Fruit fly (Drosophila melanogaster) whole organism, embryonic: ENCODE data around the gene CG14300.
A peak's percentile ranks its signal among the peaks of the same experiment; 100 is the strongest.

Experiments used
- CG10431 ChIP-seq: fragments of 200-800 bp; sonication (Bioruptor generic); optimal IDR thresholded peaks from 3 replicates; lab custom pipeline; 2018; ENCODE audit warnings: missing biosample characterization, mild to moderate bottlenecking, missing genetic modification characterization
- CG10565 ChIP-seq: fragments of 200-800 bp; sonication (Bioruptor generic); optimal IDR thresholded peaks from 3 replicates; lab custom pipeline; 2016; ENCODE audit warnings: missing biosample characterization, mild to moderate bottlenecking, missing genetic modification characterization
- CG12744 ChIP-seq: fragments of 200-800 bp; sonication (Bioruptor generic); optimal IDR thresholded peaks from 2 replicates; lab custom pipeline; 2016; ENCODE audit warnings: missing biosample characterization, missing genetic modification characterization
- CG13624 ChIP-seq: fragments of 200-800 bp; sonication (Bioruptor generic); optimal IDR thresholded peaks from 2 replicates; lab custom pipeline; 2016; ENCODE audit warnings: missing biosample characterization, missing genetic modification characterization
- CG15073 ChIP-seq: fragments of 200-800 bp; sonication (Bioruptor generic); optimal IDR thresholded peaks from 2 replicates; lab custom pipeline; 2016; ENCODE audit warnings: missing biosample characterization, missing genetic modification characterization
- CG15269 ChIP-seq: fragments of 200-800 bp; sonication (Bioruptor generic); optimal IDR thresholded peaks from 2 replicates; lab custom pipeline; 2018; ENCODE audit warnings: missing biosample characterization, mild to moderate bottlenecking, missing genetic modification characterization, moderate library complexity
- CG15479 ChIP-seq: fragments of 200-800 bp; sonication (Bioruptor generic); optimal IDR thresholded peaks from 3 replicates; lab custom pipeline; 2019; ENCODE audit warnings: missing biosample characterization, mild to moderate bottlenecking, missing genetic modification characterization, moderate library complexity
- CG15696 ChIP-seq: fragments of 200-800 bp; sonication (Bioruptor generic); optimal IDR thresholded peaks from 2 replicates; lab custom pipeline; 2019; ENCODE audit warnings: missing biosample characterization, mild to moderate bottlenecking, missing genetic modification characterization, moderate library complexity
- CG2129 ChIP-seq: fragments of 200-800 bp; sonication (Bioruptor generic); IDR thresholded peaks from 2 replicates; pipeline ENCODE4 v1.3.6; 2022; ENCODE audit warnings: missing biosample characterization, missing genetic modification characterization; ENCODE audit not compliant: partially characterized antibody
- CG2712 ChIP-seq: fragments of 200-800 bp; optimal IDR thresholded peaks from 3 replicates; lab custom pipeline; 2019; ENCODE audit warnings: missing biosample characterization, mild to moderate bottlenecking, missing genetic modification characterization, moderate library complexity
- CG32532 ChIP-seq: fragments of 200-800 bp; sonication (Bioruptor generic); IDR thresholded peaks from 2 replicates; pipeline ENCODE4 v1.3.6; 2022; ENCODE audit warnings: missing biosample characterization, missing genetic modification characterization
- CG34376 ChIP-seq: fragments of 200-800 bp; sonication (Bioruptor generic); optimal IDR thresholded peaks from 2 replicates; lab custom pipeline; 2018; ENCODE audit warnings: missing biosample characterization, mild to moderate bottlenecking, missing genetic modification characterization
- CG4854 ChIP-seq: fragments of 200-800 bp; sonication (Bioruptor generic); optimal IDR thresholded peaks from 2 replicates; lab custom pipeline; 2016; ENCODE audit warnings: missing biosample characterization, missing genetic modification characterization, inconsistent platforms
- CG5180 ChIP-seq: fragments of 200-800 bp; sonication (Bioruptor generic); optimal IDR thresholded peaks from 3 replicates; lab custom pipeline; 2017; ENCODE audit warnings: missing biosample characterization, missing genetic modification characterization, mild to moderate bottlenecking, moderate library complexity, missing genetic modification reagents
- CG6654 ChIP-seq: fragments of 200-800 bp; sonication (Bioruptor generic); optimal IDR thresholded peaks from 2 replicates; lab custom pipeline; 2017; ENCODE audit warnings: missing biosample characterization, mild to moderate bottlenecking, missing genetic modification characterization
- CG6689 ChIP-seq: fragments of 200-800 bp; sonication (Bioruptor generic); IDR thresholded peaks from 2 replicates; pipeline ENCODE4 v1.3.6; 2022; ENCODE audit warnings: missing biosample characterization, missing genetic modification characterization
- CG7928 ChIP-seq: fragments of 200-800 bp; sonication (Bioruptor generic); optimal IDR thresholded peaks from 2 replicates; lab custom pipeline; 2017; ENCODE audit warnings: missing biosample characterization, mild to moderate bottlenecking, missing genetic modification characterization
- CG9215 ChIP-seq: fragments of 200-800 bp; sonication (Bioruptor generic); IDR thresholded peaks from 2 replicates; pipeline ENCODE4 v1.3.6; 2022; ENCODE audit warnings: missing biosample characterization, missing genetic modification characterization
- CG9609 ChIP-seq: fragments of 200-800 bp; sonication (Bioruptor generic); optimal IDR thresholded peaks from 3 replicates; lab custom pipeline; 2016; ENCODE audit warnings: missing biosample characterization, missing genetic modification characterization
- CG9932 ChIP-seq: fragments of 200-800 bp; sonication (Bioruptor generic); IDR thresholded peaks from 2 replicates; pipeline ENCODE4 v1.3.6; 2022; ENCODE audit warnings: missing biosample characterization, missing genetic modification characterization
- D ChIP-seq, 2 experiments: fragments of 200-800 bp in 1 of 2; fragments of >200 bp in 1 of 2; sonication (Bioruptor generic) in 1 of 2; optimal IDR thresholded peaks; 2 replicates in 1 of 2; 3 replicates in 1 of 2; lab custom pipeline; 2017; ENCODE audit warnings: mild to moderate bottlenecking in 1 of 2, missing biosample characterization in 1 of 2, missing genetic modification characterization in 1 of 2, missing genetic modification reagents in 1 of 2
- D19A ChIP-seq: fragments of 200-800 bp; optimal IDR thresholded peaks from 3 replicates; lab custom pipeline; 2019; ENCODE audit warnings: missing biosample characterization, mild to moderate bottlenecking, missing genetic modification characterization, moderate library complexity
- D19B ChIP-seq: fragments of 200-800 bp; sonication (Bioruptor generic); optimal IDR thresholded peaks from 2 replicates; lab custom pipeline; 2017; ENCODE audit warnings: missing biosample characterization, mild to moderate bottlenecking, missing genetic modification characterization
- ERR ChIP-seq: fragments of 200-800 bp; sonication (Bioruptor generic); optimal IDR thresholded peaks from 2 replicates; lab custom pipeline; 2016; ENCODE audit warnings: missing biosample characterization, missing genetic modification characterization
- Fer3 ChIP-seq: fragments of 200-800 bp; sonication (Bioruptor generic); optimal IDR thresholded peaks from 2 replicates; lab custom pipeline; 2018; ENCODE audit warnings: missing biosample characterization, mild to moderate bottlenecking, missing genetic modification characterization, moderate library complexity
- Gug ChIP-seq: fragments of 200-800 bp; sonication (Bioruptor generic); IDR thresholded peaks from 4 replicates; pipeline ENCODE4 v1.3.6; 2022; ENCODE audit warnings: missing biosample characterization, missing genetic modification characterization
- Hmr ChIP-seq: fragments of 200-800 bp; sonication (Bioruptor generic); optimal IDR thresholded peaks from 3 replicates; lab custom pipeline; 2017; ENCODE audit warnings: mild to moderate bottlenecking, missing biosample characterization, missing genetic modification reagents, missing genetic modification characterization
- Hr39 ChIP-seq: fragments of >200 bp; optimal IDR thresholded peaks from 2 replicates; lab custom pipeline; 2017
- Mad ChIP-seq: fragments of 200-800 bp; sonication (Bioruptor generic); optimal IDR thresholded peaks from 2 replicates; lab custom pipeline; 2016; ENCODE audit warnings: missing biosample characterization, missing genetic modification characterization
- Mes4 ChIP-seq: fragments of 200-800 bp; sonication (Bioruptor generic); optimal IDR thresholded peaks from 2 replicates; lab custom pipeline; 2016; ENCODE audit warnings: missing biosample characterization, missing genetic modification characterization
- Nf-YC ChIP-seq: fragments of 200-800 bp; optimal IDR thresholded peaks from 3 replicates; lab custom pipeline; 2019; ENCODE audit warnings: missing biosample characterization, mild to moderate bottlenecking, missing genetic modification characterization, moderate library complexity
- Sry-δ ChIP-seq: fragments of 200-800 bp; sonication (Bioruptor generic); optimal IDR thresholded peaks from 2 replicates; lab custom pipeline; 2016; ENCODE audit warnings: missing biosample characterization, missing genetic modification characterization
- ase ChIP-seq: fragments of 200-800 bp; sonication (Bioruptor generic); IDR thresholded peaks from 3 replicates; pipeline ENCODE4 v1.3.6; 2022; ENCODE audit warnings: missing biosample characterization, missing genetic modification characterization
- chif ChIP-seq, 2 experiments: fragments of 200-800 bp; sonication (Bioruptor generic); optimal IDR thresholded peaks; 3 replicates each; lab custom pipeline; 2016; ENCODE audit warnings: missing biosample characterization in 2 of 2, missing genetic modification characterization in 2 of 2
- dm ChIP-seq: fragments of 200-800 bp; sonication (Bioruptor generic); optimal IDR thresholded peaks from 3 replicates; lab custom pipeline; 2016; ENCODE audit warnings: missing biosample characterization, missing genetic modification characterization
- dysf ChIP-seq: fragments of 200-800 bp; sonication (Bioruptor generic); IDR thresholded peaks from 3 replicates; pipeline ENCODE4 v1.3.6; 2022; ENCODE audit warnings: missing biosample characterization, missing genetic modification characterization
- ems ChIP-seq: fragments of 200-800 bp; sonication (Bioruptor generic); optimal IDR thresholded peaks from 3 replicates; lab custom pipeline; 2016; ENCODE audit warnings: missing biosample characterization, missing genetic modification characterization
- jing ChIP-seq: fragments of 200-800 bp; sonication (Bioruptor generic); optimal IDR thresholded peaks from 2 replicates; lab custom pipeline; 2018; ENCODE audit warnings: missing biosample characterization, mild to moderate bottlenecking, missing genetic modification characterization
- knrl ChIP-seq: fragments of 200-800 bp; sonication (Bioruptor generic); IDR thresholded peaks from 3 replicates; pipeline ENCODE4 v1.3.6; 2022; ENCODE audit warnings: missing biosample characterization, missing genetic modification characterization; ENCODE audit not compliant: partially characterized antibody
- nmo ChIP-seq: fragments of 200-800 bp; sonication (Bioruptor generic); optimal IDR thresholded peaks from 2 replicates; lab custom pipeline; 2018; ENCODE audit warnings: missing biosample characterization, mild to moderate bottlenecking, missing genetic modification characterization, moderate library complexity
- phol ChIP-seq: fragments of 200-800 bp; sonication (Bioruptor generic); optimal IDR thresholded peaks from 3 replicates; lab custom pipeline; 2018; ENCODE audit warnings: missing biosample characterization, mild to moderate bottlenecking, missing genetic modification characterization, moderate library complexity
- prd ChIP-seq, 3 experiments: fragments of >200 bp in 2 of 3; fragments of 200-800 bp in 1 of 3; sonication (Bioruptor generic) in 1 of 3; optimal IDR thresholded peaks in 2 of 3; IDR thresholded peaks in 1 of 3; 2 replicates in 2 of 3; 3 replicates in 1 of 3; pipeline versions ENCODE4 v1.3.6 to Lab custom; 2017 to 2022; ENCODE audit warnings: missing biosample characterization in 1 of 3, missing genetic modification characterization in 1 of 3
- repo ChIP-seq: fragments of 200-800 bp; sonication (Bioruptor generic); optimal IDR thresholded peaks from 2 replicates; lab custom pipeline; 2016; ENCODE audit warnings: missing biosample characterization, missing genetic modification characterization
- sens ChIP-seq: fragments of 200-800 bp; sonication (Bioruptor generic); peaks from one replicate; lab custom pipeline; 2016; ENCODE audit warnings: missing biosample characterization, missing genetic modification characterization
- sqz ChIP-seq: fragments of 200-800 bp; sonication (Bioruptor generic); optimal IDR thresholded peaks from 3 replicates; lab custom pipeline; 2018; ENCODE audit warnings: missing biosample characterization, mild to moderate bottlenecking, missing genetic modification characterization
- tgo ChIP-seq: fragments of 200-800 bp; sonication (Bioruptor generic); IDR thresholded peaks from 3 replicates; pipeline ENCODE4 v1.3.6; 2022; ENCODE audit warnings: missing biosample characterization, missing genetic modification characterization
- tna ChIP-seq: fragments of 200-800 bp; sonication (Bioruptor generic); IDR thresholded peaks from 2 replicates; pipeline ENCODE4 v1.3.6; 2022; ENCODE audit warnings: missing biosample characterization, missing genetic modification characterization; ENCODE audit not compliant: partially characterized antibody
- toy ChIP-seq: fragments of 200-800 bp; sonication (Bioruptor generic); IDR thresholded peaks from 2 replicates; pipeline ENCODE4 v1.3.6; 2022; ENCODE audit warnings: missing biosample characterization, missing genetic modification characterization
- trem ChIP-seq: fragments of 200-800 bp; optimal IDR thresholded peaks from 3 replicates; lab custom pipeline; 2019; ENCODE audit warnings: missing biosample characterization, mild to moderate bottlenecking, missing genetic modification characterization, moderate library complexity
- trh ChIP-seq: fragments of 200-800 bp; sonication (Bioruptor generic); optimal IDR thresholded peaks from 2 replicates; lab custom pipeline; 2016; ENCODE audit warnings: missing biosample characterization, missing genetic modification characterization
- wdn ChIP-seq: fragments of 200-800 bp; sonication (Bioruptor generic); IDR thresholded peaks from 2 replicates; pipeline ENCODE4 v1.3.6; 2022; ENCODE audit warnings: missing biosample characterization, missing genetic modification characterization

CG14300 gene

dm6 chr3R:18738086-18738485 is 44.6 kb upstream of the CG14300 start (continued):
- TF ChIP-seq D19B (GFP tag; lab: Kevin White, UChicago) (no peak), CG2129 (0 out of 2 replicates have a peak, but pooled peaks have one; percentile 28), trem (tag; lab: Kevin White, UChicago) (peak; percentile 39), CG9609 (GFP tag; lab: Kevin White, UChicago) (no peak), CG10565 (GFP tag; lab: Kevin White, UChicago) (no peak), D (optimal IDR thresholded peaks at IDR 0.05; lab: Kevin White, UChicago) (no peak), D (GFP tag; optimal IDR thresholded peaks at IDR 0.05; lab: Kevin White, UChicago) (no peak), ems (no peak), Mes4 (GFP tag; lab: Kevin White, UChicago) (no peak), CG10431 (GFP tag; lab: Kevin White, UChicago) (no peak), Sry-δ (GFP tag; lab: Kevin White, UChicago) (peak; percentile 72), CG9215 (GFP tag; lab: Robert Waterston, UW) (no peak), repo (GFP tag; lab: Kevin White, UChicago) (no peak), jing (GFP tag; lab: Kevin White, UChicago) (no peak), D19A (tag; lab: Kevin White, UChicago) (no peak), sqz (GFP tag; lab: Kevin White, UChicago) (no peak), wdn (GFP tag; lab: Robert Waterston, UW) (no peak), CG9932 (GFP tag; lab: Robert Waterston, UW) (peak; percentile 34; the same call in 1 of the 2 replicates), knrl (GFP tag; lab: Robert Waterston, UW) (no peak), Gug (GFP tag; lab: Robert Waterston, UW) (peak; percentile 45; the same call in 1 of the 4 replicates), prd (optimal IDR thresholded peaks at IDR 0.05; lab: Kevin White, UChicago) (no peak), prd (GFP tag; IDR thresholded peaks at IDR 0.05; lab: Robert Waterston, UW) (peak; percentile 51; the same call in 2 of the 3 replicates), dm (GFP tag; lab: Kevin White, UChicago) (peak; percentile 8), Nf-YC (tag; lab: Kevin White, UChicago) (no peak), nmo (peak; percentile 7), CG32532 (GFP tag; lab: Robert Waterston, UW) (no peak), ERR (no peak), CG2712 (no peak), CG6689 (GFP tag; lab: Robert Waterston, UW) (peak; percentile 41; the same call in 1 of the 2 replicates), Hmr (no peak), dysf (GFP tag; lab: Robert Waterston, UW) (no peak), CG15073 (no peak), CG13624 (GFP tag; lab: Kevin White, UChicago) (peak; percentile 6), CG34376 (GFP tag; lab: Kevin White, UChicago) (no peak), CG4854 (GFP tag; lab: Kevin White, UChicago) (no peak), CG6654 (GFP tag; lab: Kevin White, UChicago) (no peak), chif (GFP tag; optimal IDR thresholded peaks at IDR 0.05; lab: Kevin White, UChicago) (no peak), Mad (no peak), Fer3 (tag; lab: Kevin White, UChicago) (no peak), CG15696 (tag; lab: Kevin White, UChicago) (peak; percentile 22), CG5180 (no peak), Hr39 (no peak), CG15269 (tag; lab: Kevin White, UChicago) (no peak), tna (no peak), sens (peak; percentile 74), ase (GFP tag; lab: Robert Waterston, UW) (no peak), tgo (GFP tag; lab: Robert Waterston, UW) (no peak), phol (tag; lab: Kevin White, UChicago) (peak; percentile 35), CG12744 (no peak), CG7928 (GFP tag; lab: Kevin White, UChicago) (no peak), toy (GFP tag; lab: Robert Waterston, UW) (no peak), CG15479 (no peak), trh (GFP tag; lab: Kevin White, UChicago) (no peak)
